Worm (Caenorhabditis elegans) whole organism, late embryonic: ENCODE results near the gene eri-1.

ENCODE experiments used
- C38D4.7 ChIP-seq: fragments of 200-800 bp; sonication (Bioruptor generic); optimal IDR thresholded peaks from 2 replicates; lab custom pipeline; 2018; ENCODE audit warnings: mild to moderate bottlenecking, missing genetic modification characterization, moderate library complexity, missing compliant biosample characterization
- K02D7.2 ChIP-seq: sonication (generic microtip); optimal IDR thresholded peaks from 2 replicates; lab custom pipeline; 2017; ENCODE audit warnings: mild to moderate bottlenecking, missing genetic modification characterization, missing compliant biosample characterization
- T23F11.4 ChIP-seq: fragments of 200-800 bp; sonication (Bioruptor generic); optimal IDR thresholded peaks from 2 replicates; lab custom pipeline; 2018; ENCODE audit warnings: mild to moderate bottlenecking, missing genetic modification characterization, missing compliant biosample characterization
- Y22D7AL.16 ChIP-seq: sonication (generic microtip); optimal IDR thresholded peaks from 2 replicates; lab custom pipeline; 2016; ENCODE audit warnings: missing genetic modification characterization, missing compliant biosample characterization
- ama-1 ChIP-seq: fragments of 150-350 bp; optimal IDR thresholded peaks from 2 replicates; lab custom pipeline; 2014
- ceh-14 ChIP-seq: sonication (generic microtip); optimal IDR thresholded peaks from 2 replicates; lab custom pipeline; 2016; ENCODE audit warnings: missing genotype, missing genetic modification characterization, missing compliant biosample characterization
- ceh-18 ChIP-seq: sonication (generic microtip); optimal IDR thresholded peaks from 2 replicates; lab custom pipeline; 2016; ENCODE audit warnings: missing genetic modification characterization, missing compliant biosample characterization
- ceh-2 ChIP-seq: sonication (generic microtip); optimal IDR thresholded peaks from 2 replicates; lab custom pipeline; 2016; ENCODE audit warnings: missing genotype, missing genetic modification characterization, missing compliant biosample characterization
- ceh-24 ChIP-seq: sonication (generic microtip); optimal IDR thresholded peaks from 2 replicates; lab custom pipeline; 2016; ENCODE audit warnings: mild to moderate bottlenecking, missing genetic modification characterization, missing compliant biosample characterization
- ceh-30 ChIP-seq: fragments of 150-350 bp; optimal IDR thresholded peaks from 2 replicates; lab custom pipeline; 2014; ENCODE audit warnings: missing biosample characterization, missing genetic modification characterization
- ceh-48 ChIP-seq: sonication (generic microtip); optimal IDR thresholded peaks from 2 replicates; lab custom pipeline; 2016; ENCODE audit warnings: missing genetic modification characterization, inconsistent platforms, missing compliant biosample characterization
- ceh-6 ChIP-seq: fragments of 200-800 bp; sonication (Bioruptor generic); optimal IDR thresholded peaks from 2 replicates; lab custom pipeline; 2018; ENCODE audit warnings: mild to moderate bottlenecking, missing genetic modification characterization, missing compliant biosample characterization
- dmd-4 ChIP-seq: sonication (generic microtip); optimal IDR thresholded peaks from 2 replicates; lab custom pipeline; 2016; ENCODE audit warnings: borderline replicate concordance, missing genetic modification characterization, missing compliant biosample characterization
- dve-1 ChIP-seq: sonication (generic microtip); optimal IDR thresholded peaks from 2 replicates; lab custom pipeline; 2017; ENCODE audit warnings: antibody characterized with exemption, mild to moderate bottlenecking, missing genetic modification characterization, missing compliant biosample characterization
- elt-2 ChIP-seq: sonication (generic microtip); optimal IDR thresholded peaks from 2 replicates; lab custom pipeline; 2016; ENCODE audit warnings: missing genetic modification reagents, missing genetic modification characterization, missing compliant biosample characterization
- elt-4 ChIP-seq: sonication (generic microtip); optimal IDR thresholded peaks from 2 replicates; lab custom pipeline; 2016; ENCODE audit warnings: missing genetic modification characterization, missing compliant biosample characterization
- fax-1 ChIP-seq: sonication (generic microtip); optimal IDR thresholded peaks from 2 replicates; lab custom pipeline; 2016; ENCODE audit warnings: missing genotype, missing genetic modification characterization, missing compliant biosample characterization
- fkh-6 ChIP-seq: sonication (generic microtip); optimal IDR thresholded peaks from 2 replicates; lab custom pipeline; 2016; ENCODE audit warnings: missing genetic modification characterization, missing compliant biosample characterization
- hlh-15 ChIP-seq: sonication (generic microtip); optimal IDR thresholded peaks from 2 replicates; lab custom pipeline; 2016; ENCODE audit warnings: missing genetic modification characterization, missing compliant biosample characterization
- hlh-30 ChIP-seq: sonication (generic microtip); optimal IDR thresholded peaks from 2 replicates; lab custom pipeline; 2017; ENCODE audit warnings: antibody characterized with exemption, missing genetic modification characterization, missing compliant biosample characterization; ENCODE audit not compliant: insufficient read depth
- hlh-6 ChIP-seq: sonication (generic microtip); optimal IDR thresholded peaks from 2 replicates; lab custom pipeline; 2016; ENCODE audit warnings: missing genotype, missing genetic modification characterization, missing compliant biosample characterization
- hlh-8 ChIP-seq: sonication (generic microtip); optimal IDR thresholded peaks from 2 replicates; lab custom pipeline; 2016; ENCODE audit warnings: missing genotype, missing genetic modification characterization, missing compliant biosample characterization
- lin-11 ChIP-seq: fragments of 200-800 bp; sonication (Bioruptor generic); optimal IDR thresholded peaks from 2 replicates; lab custom pipeline; 2018; ENCODE audit warnings: mild to moderate bottlenecking, missing genetic modification characterization, missing compliant biosample characterization
- nfya-1 ChIP-seq: sonication (generic microtip); optimal IDR thresholded peaks from 2 replicates; lab custom pipeline; 2017; ENCODE audit warnings: missing genetic modification characterization, mild to moderate bottlenecking, missing compliant biosample characterization, antibody characterized with exemption, moderate library complexity
- npax-4 ChIP-seq: sonication (generic microtip); optimal IDR thresholded peaks from 2 replicates; lab custom pipeline; 2016; ENCODE audit warnings: missing genetic modification characterization, missing compliant biosample characterization
- pat-9 ChIP-seq: fragments of 200-800 bp; sonication (Bioruptor generic); optimal IDR thresholded peaks from 2 replicates; lab custom pipeline; 2018; ENCODE audit warnings: mild to moderate bottlenecking, missing genetic modification characterization, moderate library complexity, missing compliant biosample characterization
- pax-1 ChIP-seq: fragments of 150-350 bp; optimal IDR thresholded peaks from 2 replicates; lab custom pipeline; 2014; ENCODE audit warnings: missing biosample characterization, missing genetic modification characterization
- pha-2 ChIP-seq: sonication (generic microtip); optimal IDR thresholded peaks from 2 replicates; lab custom pipeline; 2017; ENCODE audit warnings: mild to moderate bottlenecking, missing genetic modification characterization, missing compliant biosample characterization
- pros-1 ChIP-seq: fragments of 150-350 bp; optimal IDR thresholded peaks from 2 replicates; lab custom pipeline; 2014; ENCODE audit warnings: missing biosample characterization, missing genetic modification reagents, missing genetic modification characterization
- ref-2 ChIP-seq: sonication (generic microtip); optimal IDR thresholded peaks from 2 replicates; lab custom pipeline; 2016; ENCODE audit warnings: missing genetic modification characterization, missing compliant biosample characterization
- rnt-1 ChIP-seq: sonication (generic microtip); optimal IDR thresholded peaks from 2 replicates; lab custom pipeline; 2016; ENCODE audit warnings: missing genetic modification characterization, missing compliant biosample characterization
- sdc-2 ChIP-seq: sonication (generic microtip); optimal IDR thresholded peaks from 2 replicates; lab custom pipeline; 2016; ENCODE audit warnings: missing genotype, missing genetic modification characterization, missing compliant biosample characterization
- sox-4 ChIP-seq: sonication (generic microtip); optimal IDR thresholded peaks from 2 replicates; lab custom pipeline; 2017; ENCODE audit warnings: mild to moderate bottlenecking, missing genetic modification characterization, inconsistent platforms, missing compliant biosample characterization
- tbx-2 ChIP-seq: sonication (generic microtip); optimal IDR thresholded peaks from 2 replicates; lab custom pipeline; 2016; ENCODE audit warnings: missing genetic modification characterization, missing compliant biosample characterization
- tbx-7 ChIP-seq: sonication (generic microtip); optimal IDR thresholded peaks from 2 replicates; lab custom pipeline; 2016; ENCODE audit warnings: missing genotype, missing genetic modification characterization, missing compliant biosample characterization
- ttx-3 ChIP-seq: sonication (generic microtip); optimal IDR thresholded peaks from 2 replicates; lab custom pipeline; 2016; ENCODE audit warnings: missing genetic modification reagents, missing genetic modification characterization, missing compliant biosample characterization
- unc-42 ChIP-seq: sonication (generic microtip); optimal IDR thresholded peaks from 2 replicates; lab custom pipeline; 2016; ENCODE audit warnings: missing genotype, missing genetic modification characterization, missing compliant biosample characterization
- unc-55 ChIP-seq: sonication (generic microtip); optimal IDR thresholded peaks from 2 replicates; lab custom pipeline; 2017; ENCODE audit warnings: missing biosample characterization, missing genetic modification reagents, missing genetic modification characterization
- zip-5 ChIP-seq: sonication (generic microtip); optimal IDR thresholded peaks from 2 replicates; lab custom pipeline; 2016; ENCODE audit warnings: missing genetic modification characterization, missing compliant biosample characterization
- ztf-16 ChIP-seq: sonication (generic microtip); optimal IDR thresholded peaks from 2 replicates; lab custom pipeline; 2017; ENCODE audit warnings: missing genetic modification characterization, missing compliant biosample characterization

The eri-1 gene

DNA sequence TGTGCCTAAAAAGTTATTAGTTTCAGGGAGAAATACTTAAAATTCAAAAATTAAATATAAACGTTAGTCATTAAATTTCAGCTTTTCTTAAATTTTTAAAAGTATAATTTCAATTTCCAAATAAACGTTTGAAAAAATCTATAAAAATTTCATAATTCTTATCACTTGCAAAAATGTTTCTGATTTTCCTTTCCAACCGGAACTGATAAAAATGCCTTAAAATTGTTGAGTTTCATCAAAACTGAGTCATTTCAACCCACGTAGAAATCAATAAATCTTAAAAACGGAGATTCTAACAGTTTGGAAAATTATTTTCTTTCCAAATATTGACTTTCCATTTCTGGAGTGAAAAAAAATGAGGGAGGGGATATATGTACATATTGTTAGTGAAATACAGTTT is 10.9 kb downstream of the eri-1 start:
- no peak for TF ChIP-seq tbx-2 (tag; lab: Kevin White, UChicago)
- no peak for TF ChIP-seq ceh-2 (tag; lab: Kevin White, UChicago)
- TF ChIP-seq pat-9 (tag; lab: Kevin White, UChicago) = no peak
- no peak for TF ChIP-seq tbx-7
- TF ChIP-seq ztf-16 (tag; lab: Kevin White, UChicago) = no peak
- no peak for TF ChIP-seq hlh-15 (tag; lab: Kevin White, UChicago)
- TF ChIP-seq fax-1 (tag; lab: Kevin White, UChicago) = no peak
- no peak for TF ChIP-seq fkh-6 (tag; lab: Kevin White, UChicago)
- TF ChIP-seq dmd-4 (tag; lab: Kevin White, UChicago) = no peak
- no peak for TF ChIP-seq ama-1 (lab: Kevin White, UChicago)
- no peak for TF ChIP-seq lin-11 (tag; lab: Kevin White, UChicago)
- TF ChIP-seq dve-1 (tag; lab: Kevin White, UChicago) = no peak
- no peak for TF ChIP-seq ceh-30 (tag; lab: Kevin White, UChicago)
- TF ChIP-seq rnt-1 (tag; lab: Kevin White, UChicago) = no peak
- no peak for TF ChIP-seq ceh-6 (GFP tag; lab: Kevin White, UChicago)
- TF ChIP-seq ceh-48 (tag; lab: Kevin White, UChicago) = no peak
- TF ChIP-seq pros-1 (tag; lab: Kevin White, UChicago) = no peak

DNA sequence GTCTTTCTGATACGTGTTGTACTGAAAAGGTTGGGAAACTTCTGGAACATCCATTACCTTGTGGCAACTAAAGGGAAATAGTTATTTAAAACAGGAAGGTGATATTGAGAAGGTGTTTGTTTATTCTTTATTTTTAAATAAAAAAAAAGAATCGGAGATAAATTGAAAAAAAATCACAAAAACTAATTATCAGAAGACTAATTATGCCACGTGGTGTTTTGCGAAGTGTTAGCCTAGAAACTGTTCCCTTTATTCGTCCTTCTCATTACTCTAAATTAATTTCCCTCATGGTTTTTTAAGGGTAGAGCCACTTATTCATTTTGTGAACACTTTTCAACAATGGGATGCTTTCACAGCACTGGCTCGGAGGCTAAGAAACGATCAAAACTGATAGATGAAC is 18.4 kb downstream of the eri-1 start, which contains the start of gene gpa-4:
TSS of gene gpa-4 (plus strand) at position 301 of the 400 bp plus-strand sequence.
- TF ChIP-seq ceh-48 (tag; lab: Kevin White, UChicago) = no peak
- no peak for TF ChIP-seq hlh-6 (tag; lab: Kevin White, UChicago)
- no peak for TF ChIP-seq K02D7.2 (tag; lab: Kevin White, UChicago)
- no peak for TF ChIP-seq sdc-2 (tag; lab: Kevin White, UChicago)
- no peak for TF ChIP-seq ref-2 (tag; lab: Kevin White, UChicago)
- TF ChIP-seq Y22D7AL.16 (tag; lab: Kevin White, UChicago) = no peak
- no peak for TF ChIP-seq zip-5 (tag; lab: Kevin White, UChicago)
- no peak for TF ChIP-seq ceh-24 (tag; lab: Kevin White, UChicago)
- no peak for TF ChIP-seq hlh-30 (tag; lab: Kevin White, UChicago)

DNA sequence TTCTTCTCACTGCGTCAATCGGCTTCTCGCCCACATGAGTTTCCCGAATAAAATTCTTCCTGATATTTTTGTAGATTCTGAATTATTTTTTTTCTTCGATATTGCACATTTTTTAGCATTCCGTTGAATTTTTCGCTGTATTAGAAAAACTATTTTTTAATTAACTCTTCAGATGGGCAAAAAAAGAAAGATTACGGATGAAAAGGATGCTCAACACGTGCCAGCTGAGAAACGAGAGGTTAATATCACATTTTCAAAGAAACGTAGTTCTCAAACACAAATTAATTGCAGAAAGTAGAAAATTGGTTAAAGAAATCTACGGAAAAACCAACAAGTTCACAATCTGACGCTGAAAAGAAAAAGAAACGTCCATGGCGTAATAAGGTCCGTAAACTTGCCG is 23.4 kb downstream of the eri-1 start, which contains the start of gene rrp-8:
TSS of gene rrp-8 (plus strand) at position 173 of the 400 bp plus-strand sequence.
- no peak for TF ChIP-seq pat-9 (tag; lab: Kevin White, UChicago)
- TF ChIP-seq ceh-30 (tag; lab: Kevin White, UChicago) = no peak
- no peak for TF ChIP-seq hlh-8 (tag; lab: Kevin White, UChicago)
- TF ChIP-seq ceh-18 (tag; lab: Kevin White, UChicago) = no peak
- TF ChIP-seq T23F11.4 = no peak
- no peak for TF ChIP-seq elt-2
- TF ChIP-seq elt-4 (tag; lab: Kevin White, UChicago) = no peak
- no peak for TF ChIP-seq pax-1 (tag; lab: Kevin White, UChicago)
- TF ChIP-seq zip-5 (tag; lab: Kevin White, UChicago) = no peak
- no peak for TF ChIP-seq npax-4
- no peak for TF ChIP-seq pha-2
- no peak for TF ChIP-seq fkh-6 (tag; lab: Kevin White, UChicago)
- TF ChIP-seq C38D4.7 = no peak
- no peak for TF ChIP-seq sox-4

DNA sequence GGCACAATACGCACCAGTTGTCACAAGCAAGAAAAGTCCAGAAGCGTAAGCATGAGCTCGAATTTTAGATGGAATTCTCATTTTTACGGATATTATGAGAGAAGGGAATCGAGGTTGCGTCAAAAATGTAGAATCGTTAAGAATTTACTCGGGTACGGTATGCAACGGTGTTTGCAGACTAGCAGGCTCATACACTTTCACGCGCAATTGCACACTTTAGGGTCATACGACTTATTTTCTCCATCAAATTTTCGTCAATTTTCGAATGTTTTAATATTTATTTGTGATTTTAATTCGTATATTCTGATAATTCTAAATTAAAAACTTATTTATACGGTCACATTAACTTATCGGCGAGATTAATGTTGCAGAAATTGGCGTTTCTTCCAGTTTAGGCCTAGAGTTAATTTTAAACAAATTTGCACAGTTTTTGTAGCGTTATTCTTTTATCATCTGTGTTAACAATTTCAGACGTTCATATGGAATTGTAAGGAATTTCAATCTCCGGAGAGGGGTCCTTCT is 26.3 kb downstream of the eri-1 start, which contains the start of the genes T07A9.15 and nog-1:
TSS of gene T07A9.15 (minus strand) at position 138 of the 522 bp plus-strand sequence.
TSS of gene nog-1 (plus strand) at position 472 of the 522 bp plus-strand sequence.
- TF ChIP-seq C38D4.7 (no peak), unc-42 (tag; lab: Kevin White, UChicago) (peak; percentile 13), ceh-14 (tag; lab: Kevin White, UChicago) (peak; percentile 26), ttx-3 (tag; lab: Kevin White, UChicago) (peak; percentile 13), lin-11 (tag; lab: Kevin White, UChicago) (no peak), nfya-1 (tag; lab: Kevin White, UChicago) (peak; percentile 57), elt-2 (peak; percentile 8), unc-55 (GFP tag; lab: Kevin White, UChicago) (no peak), hlh-30 (tag; lab: Kevin White, UChicago) (peak; percentile 81)
